Fruit fly (Drosophila melanogaster) whole organism, larva: Measurements from ENCODE around the gene CG43332.

ENCODE experiments used
- noc ChIP-seq: fragments of 200-800 bp; sonication (Bioruptor generic); optimal IDR thresholded peaks from 3 replicates; lab custom pipeline; 2019; ENCODE audit warnings: missing biosample characterization, mild to moderate bottlenecking, missing genetic modification characterization, moderate library complexity

The CG43332 gene

dm6 chr2L:14157993-14158392, 5.0 kb downstream of the CG43332 start:
- no peak for TF ChIP-seq noc (tag; lab: Kevin White, UChicago)

dm6 chr2L:14146368-14146767, 16.7 kb downstream of the CG43332 start:
- TF ChIP-seq noc (tag; lab: Kevin White, UChicago): no peak

DNA sequence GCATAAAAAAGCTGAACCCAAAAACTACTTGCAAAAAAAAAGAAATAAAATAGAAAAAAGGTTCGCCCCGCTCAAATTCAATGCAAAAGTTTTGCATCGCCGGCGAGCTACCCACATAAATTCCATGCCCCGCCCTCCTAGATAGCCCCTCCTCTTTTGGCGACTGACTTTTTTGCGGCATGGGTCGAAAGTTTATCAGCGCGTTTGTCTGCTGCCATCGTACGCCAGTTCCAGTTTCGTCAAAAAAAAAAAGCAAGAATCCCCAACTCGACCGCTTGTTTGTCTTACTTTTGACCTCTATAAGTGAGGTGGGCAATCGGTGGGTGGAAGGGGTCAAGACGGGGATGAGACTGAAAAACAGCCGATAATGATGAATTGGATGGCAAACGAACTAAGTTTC, 20.2 kb downstream of the CG43332 start:
- TF ChIP-seq noc (tag; lab: Kevin White, UChicago): no peak

DNA sequence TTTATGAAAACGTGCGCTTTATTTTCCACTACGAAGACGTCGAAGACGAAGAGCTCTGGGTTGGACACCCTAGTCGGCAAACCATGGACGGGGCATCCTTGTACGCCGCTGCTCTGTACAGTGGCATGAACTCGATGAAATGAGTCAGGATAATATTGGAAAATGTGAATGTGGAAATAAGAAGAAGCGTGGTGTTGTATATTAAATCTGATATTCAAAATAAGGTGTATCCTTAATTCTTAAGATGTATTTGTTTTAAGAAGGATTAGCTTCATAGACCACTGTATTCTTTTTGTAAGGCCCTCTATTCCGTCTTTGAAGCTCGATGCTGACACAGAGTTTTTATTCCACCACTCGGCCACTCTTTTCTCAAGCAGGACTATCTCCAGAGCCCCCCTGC, 21.8 kb downstream of the CG43332 start:
- TF ChIP-seq noc (tag; lab: Kevin White, UChicago): no peak

DNA sequence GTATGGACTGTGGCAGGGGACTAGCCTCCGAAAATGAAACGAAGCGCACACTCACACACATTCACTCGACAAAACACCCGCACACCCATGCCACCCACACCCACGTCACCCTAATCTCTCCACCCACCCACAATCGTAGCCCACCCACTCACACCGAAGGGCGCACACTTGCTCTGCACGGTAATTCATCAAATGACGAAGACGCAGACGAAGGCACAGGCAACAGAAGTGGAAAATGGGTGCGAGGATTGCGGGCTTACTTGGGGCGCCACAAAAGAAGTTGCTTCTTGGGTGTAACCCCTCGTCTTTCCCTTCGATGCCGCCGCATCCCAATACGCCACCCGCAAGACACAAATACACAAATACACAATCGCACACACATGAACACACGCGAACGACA, 26.8 kb downstream of the CG43332 start:
- TF ChIP-seq noc (tag; lab: Kevin White, UChicago): no peak

DNA sequence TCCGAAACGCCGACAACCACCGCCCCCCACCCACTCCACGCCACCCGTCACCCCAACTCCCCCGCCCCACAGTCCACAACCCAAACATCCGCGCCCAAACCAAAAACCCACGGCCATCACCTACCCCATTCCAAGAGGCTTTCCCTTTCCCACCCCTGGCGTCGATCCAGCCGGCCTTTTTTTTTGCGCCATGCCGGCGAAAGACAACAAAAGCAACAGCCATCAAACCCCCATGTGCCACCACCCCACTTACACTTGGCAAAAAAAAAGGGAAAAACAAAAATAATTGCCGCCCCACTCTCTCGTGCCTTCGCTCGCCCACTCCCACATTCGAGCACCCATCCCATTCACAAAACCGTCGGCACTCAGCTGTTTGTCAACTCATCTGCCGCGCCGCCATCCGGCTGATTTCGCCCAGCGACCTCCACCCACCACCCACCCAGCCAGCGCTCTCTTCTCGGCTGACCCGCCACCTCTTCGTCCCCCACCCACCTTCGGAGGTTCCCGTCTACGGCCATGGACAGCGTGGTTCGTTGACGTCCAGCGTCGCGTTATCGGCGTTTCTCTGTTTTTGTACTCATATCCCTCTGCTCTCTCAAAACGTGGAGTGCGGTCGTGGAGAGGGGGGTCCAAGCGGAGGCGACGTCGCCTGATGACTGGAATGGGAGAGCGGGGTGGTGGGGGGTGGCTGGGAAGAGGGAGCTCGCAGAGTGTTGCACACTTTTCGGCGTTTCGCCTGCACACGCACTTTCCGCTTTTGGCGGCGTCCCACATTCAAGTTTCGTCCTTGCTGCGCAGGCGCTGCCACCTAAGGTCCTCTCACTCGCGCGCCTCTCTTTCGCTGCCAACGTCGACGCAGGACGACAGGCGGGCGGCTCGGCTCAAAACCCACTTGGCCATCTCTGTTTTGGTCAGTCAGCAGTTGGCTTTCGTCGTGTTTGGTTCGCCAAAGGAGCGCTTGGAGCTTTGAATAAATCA, 29.2 kb downstream of the CG43332 start:
- TF ChIP-seq noc (tag; lab: Kevin White, UChicago): no peak

dm6 chr2L:14125630-14126029, 37.4 kb downstream of the CG43332 start:
- TF ChIP-seq noc (tag; lab: Kevin White, UChicago): no peak

- no peak for TF ChIP-seq noc (tag; lab: Kevin White, UChicago)
Measured at dm6 chr2L:14123605-14124004, 39.4 kb downstream of the CG43332 start.

DNA sequence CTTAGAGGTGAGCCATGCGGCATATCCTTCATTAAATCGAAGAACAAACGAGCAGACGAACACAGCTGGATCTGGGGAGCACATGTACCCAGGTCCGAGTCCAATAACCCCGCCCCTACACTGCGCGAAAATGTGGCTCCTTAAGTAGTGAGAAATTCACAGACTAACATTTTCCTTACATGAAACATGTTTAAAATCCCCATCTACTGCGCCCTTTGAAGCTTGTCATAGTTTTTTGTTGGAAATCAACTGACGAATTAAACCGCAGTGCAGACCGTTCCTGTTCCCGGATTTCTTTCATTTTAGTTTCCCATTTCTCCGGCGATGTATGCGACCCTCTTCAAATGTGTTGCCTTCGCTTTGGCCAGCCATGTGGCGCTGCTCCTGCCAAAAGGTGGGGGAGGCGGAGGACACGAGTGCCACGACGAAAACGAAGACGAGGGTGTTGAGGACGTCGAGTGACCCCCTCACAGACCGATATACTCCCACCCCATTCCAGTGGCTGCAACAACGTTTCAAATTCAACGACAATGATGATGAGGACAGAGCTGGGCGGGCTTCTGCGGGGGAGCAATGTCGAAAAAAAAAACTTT, 40.2 kb downstream of the CG43332 start:
- no peak for TF ChIP-seq noc (tag; lab: Kevin White, UChicago)

- TF ChIP-seq noc (tag; lab: Kevin White, UChicago): no peak
Measured at dm6 chr2L:14120689-14121397, 42.2 kb downstream of the CG43332 start.

DNA sequence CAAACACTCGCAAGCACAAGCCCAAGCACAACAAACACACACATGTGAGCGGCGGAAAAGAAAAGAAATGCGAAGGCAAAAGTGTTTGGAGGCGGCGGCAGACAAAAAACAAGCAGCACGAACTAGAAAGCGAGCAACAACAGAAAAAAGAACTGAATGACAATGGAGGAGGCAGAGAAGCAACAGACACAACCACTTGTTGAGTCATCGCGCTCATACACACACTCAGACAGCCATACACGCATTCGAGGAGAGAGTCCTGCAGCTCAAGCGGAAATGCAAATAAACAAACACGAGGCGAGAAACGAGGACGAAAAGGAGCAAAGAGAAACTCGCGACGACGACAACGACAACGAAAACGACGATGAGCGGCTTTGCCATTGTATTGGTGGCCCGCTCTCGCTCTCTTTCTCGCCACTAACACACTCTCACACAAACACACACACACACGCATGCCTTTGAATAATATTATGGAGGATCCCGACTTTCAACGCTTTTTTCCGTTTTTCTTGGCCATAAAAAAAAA, 47.0 kb downstream of the CG43332 start:
- TF ChIP-seq noc (tag; lab: Kevin White, UChicago): no peak

DNA sequence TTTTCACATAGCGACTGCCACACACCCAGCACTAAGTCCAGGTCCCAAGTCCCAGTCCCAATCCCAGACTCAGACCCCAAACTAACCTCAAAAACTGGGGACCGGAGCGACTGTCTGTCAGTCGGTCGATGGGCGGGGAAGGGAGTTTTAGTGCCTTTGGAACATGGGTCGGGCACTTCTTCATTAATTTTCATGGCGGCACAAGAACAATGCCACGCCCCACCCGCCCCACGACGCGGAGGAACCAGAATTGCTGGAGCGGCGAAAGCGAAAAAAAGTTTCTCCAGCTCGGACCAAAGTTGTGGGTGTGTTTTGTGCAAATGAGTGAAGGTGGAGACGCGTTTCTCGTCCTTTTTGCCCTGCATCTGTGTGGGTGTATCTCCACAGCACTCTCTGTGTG, 49.8 kb downstream of the CG43332 start:
- no peak for TF ChIP-seq noc (tag; lab: Kevin White, UChicago)

DNA sequence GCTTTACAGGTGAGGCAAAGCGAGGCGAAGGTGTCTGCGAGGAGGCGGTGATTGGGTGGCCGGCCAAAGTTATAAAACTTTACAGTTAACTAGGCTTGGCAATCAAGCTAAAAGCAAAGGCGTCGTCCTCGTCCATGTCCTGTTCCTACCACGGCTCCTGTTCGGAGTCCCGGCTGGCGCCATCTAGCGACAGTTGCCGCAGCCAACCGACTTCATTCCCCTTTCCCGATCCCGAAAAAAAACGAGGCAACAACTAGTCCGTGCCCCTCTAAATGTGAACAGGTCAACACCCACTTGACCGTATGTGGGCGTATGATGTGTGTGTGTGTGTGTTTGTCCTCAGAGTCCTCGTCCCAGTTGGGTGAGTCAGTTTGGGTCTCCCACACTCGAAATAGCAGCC, 50.8 kb downstream of the CG43332 start:
- no peak for TF ChIP-seq noc (tag; lab: Kevin White, UChicago)
